Worm (Caenorhabditis elegans): Measurements from ENCODE around the gene Y54G2A.49.

Y54G2A.49 gene

DNA sequence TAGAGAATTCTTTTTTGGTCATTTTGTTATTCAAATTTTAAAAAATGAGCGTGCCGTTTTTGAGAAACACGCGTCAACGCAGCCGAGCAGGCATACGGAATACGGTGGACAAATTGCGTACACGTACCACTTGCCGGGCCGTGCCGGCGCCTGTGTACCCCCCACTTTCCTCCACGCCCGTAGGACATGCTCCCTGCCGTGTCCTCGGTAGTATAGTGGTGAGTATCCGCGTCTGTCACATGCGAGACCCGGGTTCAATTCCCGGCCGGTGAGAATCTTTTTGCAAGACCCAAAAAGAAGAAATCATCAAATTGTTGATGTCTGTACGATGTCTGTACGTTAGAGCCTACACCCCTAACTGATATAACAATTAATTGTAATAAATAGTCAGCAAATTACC is 44.9 kb downstream of the Y54G2A.49 start (continued):
- TF ChIP-seq F44E2.7 (GFP tag; IDR thresholded peaks at IDR 0.05) (0 out of 2 replicates have a peak, but pooled peaks have one; percentile 67), Y75B8A.6 (GFP tag; IDR thresholded peaks at IDR 0.05) (no peak), pqm-1 (tag; optimal IDR thresholded peaks at IDR 0.05) (no peak), lim-7 (GFP tag; IDR thresholded peaks at IDR 0.05) (peak; percentile 75), tra-1 (GFP tag; IDR thresholded peaks at IDR 0.05) (peak; percentile 67; the same call in 1 of the 2 replicates), F49E8.2 (tag; optimal IDR thresholded peaks at IDR 0.05; ENCODE audit: borderline replicate concordance) (no peak), F26F4.8 (GFP tag; conservative IDR thresholded peaks at IDR 0.05) (0 out of 2 replicates have a peak, but pooled peaks have one; percentile 55), lir-3 (tag; optimal IDR thresholded peaks at IDR 0.05) (no peak), Y105C5A.15 (GFP tag; IDR thresholded peaks at IDR 0.05) (0 out of 2 replicates have a peak, but pooled peaks have one; percentile 42), daf-8 (GFP tag; IDR thresholded peaks at IDR 0.05) (no peak), lin-39 (tag; optimal IDR thresholded peaks at IDR 0.05) (no peak), unc-130 (GFP tag; optimal IDR thresholded peaks at IDR 0.05) (peak; percentile 3)

- no peak for TF ChIP-seq ztf-11 (tag; optimal IDR thresholded peaks at IDR 0.05)
- peak; percentile 60 for TF ChIP-seq T26A8.4 (GFP tag; IDR thresholded peaks at IDR 0.05)
- TF ChIP-seq attf-4 (tag; optimal IDR thresholded peaks at IDR 0.05): no peak
- peak; percentile 47 to 76; a peak in 3 of 4 replicates for TF ChIP-seq madf-5 (GFP tag; IDR thresholded peaks at IDR 0.05)
- TF ChIP-seq zip-2 (tag; optimal IDR thresholded peaks at IDR 0.05): peak; percentile 65
- peak; percentile 58 for TF ChIP-seq F10B5.3 (tag; optimal IDR thresholded peaks at IDR 0.05)
- no peak for TF ChIP-seq ces-1 (GFP tag; optimal IDR thresholded peaks at IDR 0.05)
- TF ChIP-seq nhr-102 (tag; optimal IDR thresholded peaks at IDR 0.05): peak; percentile 83
- TF ChIP-seq mdt-29 (GFP tag; IDR thresholded peaks at IDR 0.05): peak; percentile 53; the same call in 1 of the 2 replicates
- TF ChIP-seq nhr-77 (tag; optimal IDR thresholded peaks at IDR 0.05): peak; percentile 15
- TF ChIP-seq unc-130 (GFP tag; optimal IDR thresholded peaks at IDR 0.05): peak; percentile 65
- peak; percentile 77 for TF ChIP-seq mes-2 (tag; optimal IDR thresholded peaks at IDR 0.05; ENCODE audit: poor library complexity, severe bottlenecking)
- peak; percentile 55 for TF ChIP-seq nhr-11 (tag; optimal IDR thresholded peaks at IDR 0.05)
- TF ChIP-seq set-16 (GFP tag; IDR thresholded peaks at IDR 0.05): no peak
- peak; percentile 89 for TF ChIP-seq tra-1 (GFP tag; IDR thresholded peaks at IDR 0.05)
- TF ChIP-seq unc-62 (GFP tag; optimal IDR thresholded peaks at IDR 0.05 in 1 of 2): no peak
- TF ChIP-seq unc-62 (tag; optimal IDR thresholded peaks at IDR 0.05): no peak
- TF ChIP-seq tag-97 (GFP tag; IDR thresholded peaks at IDR 0.05): no peak
- TF ChIP-seq lin-38 (GFP tag; IDR thresholded peaks at IDR 0.05): peak; percentile 80
- TF ChIP-seq saeg-2 (GFP tag; IDR thresholded peaks at IDR 0.05): peak; percentile 74; the same call in 1 of the 2 replicates
- peak; percentile 78 for TF ChIP-seq snpc-1.2 (GFP tag; IDR thresholded peaks at IDR 0.05)
- peak; percentile 89 for TF ChIP-seq madf-9 (GFP tag; conservative IDR thresholded peaks at IDR 0.05)
- TF ChIP-seq rbr-2 (tag; optimal IDR thresholded peaks at IDR 0.05): peak; percentile 51
- peak; percentile 20 for TF ChIP-seq F37D6.2 (tag; optimal IDR thresholded peaks at IDR 0.05)
- TF ChIP-seq ceh-20 (GFP tag; IDR thresholded peaks at IDR 0.05): peak; percentile 65
- no peak for TF ChIP-seq nhr-25 (tag; optimal IDR thresholded peaks at IDR 0.05; ENCODE audit: borderline replicate concordance, insufficient read depth)
- no peak for TF ChIP-seq egl-27 (tag; optimal IDR thresholded peaks at IDR 0.05)
- TF ChIP-seq vab-7 (GFP tag; IDR thresholded peaks at IDR 0.05): peak; percentile 84
- peak; percentile 62 for TF ChIP-seq spr-3 (GFP tag; optimal IDR thresholded peaks at IDR 0.05)
- no peak for TF ChIP-seq snpc-4 (tag; optimal IDR thresholded peaks at IDR 0.05)
- peak; percentile 60 to 78 for TF ChIP-seq daf-16 (GFP tag; optimal IDR thresholded peaks at IDR 0.05)
- TF ChIP-seq daf-16 (tag; optimal IDR thresholded peaks at IDR 0.05): peak; percentile 89
- TF ChIP-seq ZK546.5 (tag; optimal IDR thresholded peaks at IDR 0.05): no peak
- no peak for TF ChIP-seq zip-11 (GFP tag; IDR thresholded peaks at IDR 0.05)
- TF ChIP-seq ceh-82 (tag; optimal IDR thresholded peaks at IDR 0.05): no peak
- peak; percentile 80 for TF ChIP-seq ceh-44 (GFP tag; IDR thresholded peaks at IDR 0.05)
- no peak for TF ChIP-seq lin-39 (tag; optimal IDR thresholded peaks at IDR 0.05)
- TF ChIP-seq hmg-1.1 (GFP tag; IDR thresholded peaks at IDR 0.05): peak; percentile 63; the same call in 1 of the 2 replicates
- no peak for TF ChIP-seq aly-2 (tag; optimal IDR thresholded peaks at IDR 0.05)
- TF ChIP-seq ZK337.2 (GFP tag; IDR thresholded peaks at IDR 0.05): peak; percentile 51; the same call in 1 of the 2 replicates
- peak in 1 of 2 experiments; percentile 69 for TF ChIP-seq lsy-2 (tag; optimal IDR thresholded peaks at IDR 0.05)
Measured at ce11 chrIV:2805525-2805924, 47.5 kb downstream of the Y54G2A.49 start, which contains the start of gene Y54G2A.45. Gene Y54G2A.45, plus strand, starts transcription at chrIV:2805857.

All from whole organism, L4 larva.